Worm (Caenorhabditis elegans) whole organism, late embryonic: ENCODE measurements around the gene lec-1.

Experiments
- C38D4.7 ChIP-seq: fragments of 200-800 bp; sonication (Bioruptor generic); optimal IDR thresholded peaks from 2 replicates; lab custom pipeline; 2018; ENCODE audit warnings: mild to moderate bottlenecking, missing genetic modification characterization, moderate library complexity, missing compliant biosample characterization
- F13H6.1 ChIP-seq: sonication (generic microtip); optimal IDR thresholded peaks from 2 replicates; lab custom pipeline; 2016; ENCODE audit warnings: missing genetic modification characterization, missing compliant biosample characterization
- K02D7.2 ChIP-seq: sonication (generic microtip); optimal IDR thresholded peaks from 2 replicates; lab custom pipeline; 2017; ENCODE audit warnings: mild to moderate bottlenecking, missing genetic modification characterization, missing compliant biosample characterization
- K09A11.1 ChIP-seq: sonication (generic microtip); optimal IDR thresholded peaks from 2 replicates; lab custom pipeline; 2017; ENCODE audit warnings: antibody characterized with exemption, mild to moderate bottlenecking, missing genetic modification characterization, missing compliant biosample characterization; ENCODE audit not compliant: insufficient read depth
- T23F11.4 ChIP-seq: fragments of 200-800 bp; sonication (Bioruptor generic); optimal IDR thresholded peaks from 2 replicates; lab custom pipeline; 2018; ENCODE audit warnings: mild to moderate bottlenecking, missing genetic modification characterization, missing compliant biosample characterization
- ahr-1 ChIP-seq: sonication (generic microtip); optimal IDR thresholded peaks from 2 replicates; lab custom pipeline; 2016; ENCODE audit warnings: missing genetic modification characterization, missing compliant biosample characterization
- ama-1 ChIP-seq: fragments of 150-350 bp; optimal IDR thresholded peaks from 2 replicates; lab custom pipeline; 2014
- ceh-18 ChIP-seq: sonication (generic microtip); optimal IDR thresholded peaks from 2 replicates; lab custom pipeline; 2016; ENCODE audit warnings: missing genetic modification characterization, missing compliant biosample characterization
- ceh-19 ChIP-seq: fragments of 200-800 bp; sonication (Bioruptor generic); optimal IDR thresholded peaks from 2 replicates; lab custom pipeline; 2018; ENCODE audit warnings: mild to moderate bottlenecking, missing genetic modification characterization, missing compliant biosample characterization
- ceh-2 ChIP-seq: sonication (generic microtip); optimal IDR thresholded peaks from 2 replicates; lab custom pipeline; 2016; ENCODE audit warnings: missing genotype, missing genetic modification characterization, missing compliant biosample characterization
- ceh-22 ChIP-seq: sonication (generic microtip); optimal IDR thresholded peaks from 2 replicates; lab custom pipeline; 2017; ENCODE audit warnings: missing biosample characterization, missing genetic modification characterization
- ceh-24 ChIP-seq: sonication (generic microtip); optimal IDR thresholded peaks from 2 replicates; lab custom pipeline; 2016; ENCODE audit warnings: mild to moderate bottlenecking, missing genetic modification characterization, missing compliant biosample characterization
- ceh-30 ChIP-seq: fragments of 150-350 bp; optimal IDR thresholded peaks from 2 replicates; lab custom pipeline; 2014; ENCODE audit warnings: missing biosample characterization, missing genetic modification characterization
- ceh-31 ChIP-seq: sonication (generic microtip); optimal IDR thresholded peaks from 2 replicates; lab custom pipeline; 2016; ENCODE audit warnings: missing genetic modification characterization, missing compliant biosample characterization
- ceh-34 ChIP-seq: sonication (generic microtip); optimal IDR thresholded peaks from 2 replicates; lab custom pipeline; 2016; ENCODE audit warnings: mild to moderate bottlenecking, missing genetic modification characterization, missing compliant biosample characterization
- ceh-48 ChIP-seq: sonication (generic microtip); optimal IDR thresholded peaks from 2 replicates; lab custom pipeline; 2016; ENCODE audit warnings: missing genetic modification characterization, inconsistent platforms, missing compliant biosample characterization
- ceh-6 ChIP-seq: fragments of 200-800 bp; sonication (Bioruptor generic); optimal IDR thresholded peaks from 2 replicates; lab custom pipeline; 2018; ENCODE audit warnings: mild to moderate bottlenecking, missing genetic modification characterization, missing compliant biosample characterization
- ceh-9 ChIP-seq: sonication (generic microtip); optimal IDR thresholded peaks from 2 replicates; lab custom pipeline; 2016; ENCODE audit warnings: mild to moderate bottlenecking, missing genetic modification characterization, inconsistent platforms, missing compliant biosample characterization
- dmd-4 ChIP-seq: sonication (generic microtip); optimal IDR thresholded peaks from 2 replicates; lab custom pipeline; 2016; ENCODE audit warnings: borderline replicate concordance, missing genetic modification characterization, missing compliant biosample characterization
- dve-1 ChIP-seq: sonication (generic microtip); optimal IDR thresholded peaks from 2 replicates; lab custom pipeline; 2017; ENCODE audit warnings: antibody characterized with exemption, mild to moderate bottlenecking, missing genetic modification characterization, missing compliant biosample characterization
- elt-2 ChIP-seq: sonication (generic microtip); optimal IDR thresholded peaks from 2 replicates; lab custom pipeline; 2016; ENCODE audit warnings: missing genetic modification reagents, missing genetic modification characterization, missing compliant biosample characterization
- ets-4 ChIP-seq: sonication (generic microtip); optimal IDR thresholded peaks from 2 replicates; lab custom pipeline; 2016; ENCODE audit warnings: missing genetic modification characterization, missing compliant biosample characterization
- eyg-1 ChIP-seq: sonication (generic microtip); optimal IDR thresholded peaks from 2 replicates; lab custom pipeline; 2016; ENCODE audit warnings: missing genotype, missing genetic modification characterization, missing compliant biosample characterization
- fax-1 ChIP-seq: sonication (generic microtip); optimal IDR thresholded peaks from 2 replicates; lab custom pipeline; 2016; ENCODE audit warnings: missing genotype, missing genetic modification characterization, missing compliant biosample characterization
- fkh-6 ChIP-seq: sonication (generic microtip); optimal IDR thresholded peaks from 2 replicates; lab custom pipeline; 2016; ENCODE audit warnings: missing genetic modification characterization, missing compliant biosample characterization
- gmeb-2 ChIP-seq: sonication (generic microtip); optimal IDR thresholded peaks from 2 replicates; lab custom pipeline; 2016; ENCODE audit warnings: missing genetic modification characterization, inconsistent platforms, missing compliant biosample characterization
- hlh-15 ChIP-seq: sonication (generic microtip); optimal IDR thresholded peaks from 2 replicates; lab custom pipeline; 2016; ENCODE audit warnings: missing genetic modification characterization, missing compliant biosample characterization
- hlh-30 ChIP-seq: sonication (generic microtip); optimal IDR thresholded peaks from 2 replicates; lab custom pipeline; 2017; ENCODE audit warnings: antibody characterized with exemption, missing genetic modification characterization, missing compliant biosample characterization; ENCODE audit not compliant: insufficient read depth
- hlh-6 ChIP-seq: sonication (generic microtip); optimal IDR thresholded peaks from 2 replicates; lab custom pipeline; 2016; ENCODE audit warnings: missing genotype, missing genetic modification characterization, missing compliant biosample characterization
- hlh-8 ChIP-seq: sonication (generic microtip); optimal IDR thresholded peaks from 2 replicates; lab custom pipeline; 2016; ENCODE audit warnings: missing genotype, missing genetic modification characterization, missing compliant biosample characterization
- madf-2 ChIP-seq: sonication (generic microtip); optimal IDR thresholded peaks from 2 replicates; lab custom pipeline; 2017; ENCODE audit warnings: missing genetic modification characterization, missing compliant biosample characterization
- mec-3 ChIP-seq: sonication (generic microtip); optimal IDR thresholded peaks from 2 replicates; lab custom pipeline; 2016; ENCODE audit warnings: borderline replicate concordance, missing genetic modification characterization, missing compliant biosample characterization
- nhr-11 ChIP-seq: fragments of 150-350 bp; optimal IDR thresholded peaks from 2 replicates; lab custom pipeline; 2014; ENCODE audit warnings: missing biosample characterization, missing genetic modification characterization
- nhr-232 ChIP-seq: sonication (generic microtip); optimal IDR thresholded peaks from 2 replicates; lab custom pipeline; 2016; ENCODE audit warnings: missing genetic modification characterization, missing compliant biosample characterization
- npax-4 ChIP-seq: sonication (generic microtip); optimal IDR thresholded peaks from 2 replicates; lab custom pipeline; 2016; ENCODE audit warnings: missing genetic modification characterization, missing compliant biosample characterization
- odd-2 ChIP-seq: sonication (generic microtip); optimal IDR thresholded peaks from 2 replicates; lab custom pipeline; 2017; ENCODE audit warnings: antibody characterized with exemption, mild to moderate bottlenecking, missing genetic modification characterization, missing compliant biosample characterization
- pag-3 ChIP-seq: sonication (generic microtip); optimal IDR thresholded peaks from 2 replicates; lab custom pipeline; 2016; ENCODE audit warnings: missing compliant biosample characterization, missing genetic modification characterization, borderline replicate concordance
- pax-1 ChIP-seq: fragments of 150-350 bp; optimal IDR thresholded peaks from 2 replicates; lab custom pipeline; 2014; ENCODE audit warnings: missing biosample characterization, missing genetic modification characterization
- pha-2 ChIP-seq: sonication (generic microtip); optimal IDR thresholded peaks from 2 replicates; lab custom pipeline; 2017; ENCODE audit warnings: mild to moderate bottlenecking, missing genetic modification characterization, missing compliant biosample characterization
- pqm-1 ChIP-seq: sonication (generic microtip); optimal IDR thresholded peaks from 2 replicates; lab custom pipeline; 2016; ENCODE audit warnings: missing genetic modification characterization, missing compliant biosample characterization
- ref-2 ChIP-seq: sonication (generic microtip); optimal IDR thresholded peaks from 2 replicates; lab custom pipeline; 2016; ENCODE audit warnings: missing genetic modification characterization, missing compliant biosample characterization
- rnt-1 ChIP-seq: sonication (generic microtip); optimal IDR thresholded peaks from 2 replicates; lab custom pipeline; 2016; ENCODE audit warnings: missing genetic modification characterization, missing compliant biosample characterization
- sdc-2 ChIP-seq: sonication (generic microtip); optimal IDR thresholded peaks from 2 replicates; lab custom pipeline; 2016; ENCODE audit warnings: missing genotype, missing genetic modification characterization, missing compliant biosample characterization
- sox-2 ChIP-seq: fragments of 200-800 bp; sonication (Bioruptor generic); IDR thresholded peaks from 2 replicates; pipeline ENCODE4 v1.3.6; 2022; ENCODE audit warnings: missing genetic modification reagents, missing genetic modification characterization, missing compliant biosample characterization
- sox-4 ChIP-seq: sonication (generic microtip); optimal IDR thresholded peaks from 2 replicates; lab custom pipeline; 2017; ENCODE audit warnings: mild to moderate bottlenecking, missing genetic modification characterization, inconsistent platforms, missing compliant biosample characterization
- tbx-2 ChIP-seq: sonication (generic microtip); optimal IDR thresholded peaks from 2 replicates; lab custom pipeline; 2016; ENCODE audit warnings: missing genetic modification characterization, missing compliant biosample characterization
- tbx-7 ChIP-seq: sonication (generic microtip); optimal IDR thresholded peaks from 2 replicates; lab custom pipeline; 2016; ENCODE audit warnings: missing genotype, missing genetic modification characterization, missing compliant biosample characterization
- ttx-3 ChIP-seq: sonication (generic microtip); optimal IDR thresholded peaks from 2 replicates; lab custom pipeline; 2016; ENCODE audit warnings: missing genetic modification reagents, missing genetic modification characterization, missing compliant biosample characterization
- unc-3 ChIP-seq, 2 experiments: fragments of 200-800 bp in 1 of 2; sonication (Bioruptor generic) in 1 of 2; sonication (generic microtip) in 1 of 2; conservative IDR thresholded peaks in 1 of 2; optimal IDR thresholded peaks in 1 of 2; 2 replicates each; pipeline versions ENCODE4 v1.3.6 to Lab custom; 2016 to 2022; ENCODE audit warnings: missing compliant biosample characterization in 2 of 2, missing genetic modification characterization in 2 of 2, missing genetic modification reagents in 1 of 2
- unc-42 ChIP-seq: sonication (generic microtip); optimal IDR thresholded peaks from 2 replicates; lab custom pipeline; 2016; ENCODE audit warnings: missing genotype, missing genetic modification characterization, missing compliant biosample characterization
- unc-55 ChIP-seq: sonication (generic microtip); optimal IDR thresholded peaks from 2 replicates; lab custom pipeline; 2017; ENCODE audit warnings: missing biosample characterization, missing genetic modification reagents, missing genetic modification characterization
- zip-5 ChIP-seq: sonication (generic microtip); optimal IDR thresholded peaks from 2 replicates; lab custom pipeline; 2016; ENCODE audit warnings: missing genetic modification characterization, missing compliant biosample characterization
- ztf-16 ChIP-seq: sonication (generic microtip); optimal IDR thresholded peaks from 2 replicates; lab custom pipeline; 2017; ENCODE audit warnings: missing genetic modification characterization, missing compliant biosample characterization

lec-1 gene

DNA sequence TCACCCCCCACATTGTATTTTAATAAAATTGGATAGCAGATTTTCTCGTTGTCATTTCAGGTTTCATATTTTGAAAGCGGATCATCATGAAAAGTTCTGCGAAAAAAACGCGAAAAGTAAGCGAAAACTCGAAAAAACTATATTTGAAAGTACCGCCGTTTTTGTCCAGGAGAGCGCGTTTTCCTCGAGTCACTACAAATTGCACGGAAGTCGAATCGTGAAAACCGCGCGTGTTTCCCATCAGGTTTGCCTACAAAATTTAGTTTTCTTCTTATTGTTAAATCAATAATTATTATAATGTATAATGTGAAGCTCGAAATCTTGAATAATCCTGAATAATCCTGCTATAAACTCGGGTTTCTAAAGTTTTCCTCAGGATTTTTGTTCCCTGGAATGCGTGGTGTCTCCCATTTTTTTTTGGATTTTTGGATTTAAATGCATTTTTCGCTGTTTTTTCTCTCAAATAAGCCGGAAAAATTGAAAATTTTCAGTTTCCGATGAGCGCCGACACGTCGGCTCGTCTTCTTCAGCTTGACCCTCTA is 4.4 kb downstream of the lec-1 start, which contains the start of gene btf-1:
btf-1 (plus strand) TSS at position 492 of the 542 bp plus-strand sequence.
- peak; percentile 23 for TF ChIP-seq ceh-19 (GFP tag; lab: Kevin White, UChicago)
- TF ChIP-seq ttx-3 (tag; lab: Kevin White, UChicago), result peak; percentile 34
- no peak for TF ChIP-seq ceh-30
- TF ChIP-seq K02D7.2 (tag; lab: Kevin White, UChicago), result no peak
- TF ChIP-seq eyg-1 (tag; lab: Kevin White, UChicago), result peak; percentile 16
- peak; percentile 85 for TF ChIP-seq tbx-2
- TF ChIP-seq pqm-1, result peak; percentile 78
- TF ChIP-seq rnt-1 (tag; lab: Kevin White, UChicago), result peak; percentile 34
- TF ChIP-seq ahr-1 (tag; lab: Kevin White, UChicago), result peak; percentile 80
- TF ChIP-seq madf-2 (tag; lab: Kevin White, UChicago), result peak; percentile 35
- TF ChIP-seq ceh-34 (tag; lab: Kevin White, UChicago), result peak; percentile 42
- TF ChIP-seq dmd-4 (tag; lab: Kevin White, UChicago), result no peak
- peak; percentile 35 for TF ChIP-seq ceh-18
- TF ChIP-seq ref-2 (tag; lab: Kevin White, UChicago), result peak; percentile 82
- peak; percentile 68 for TF ChIP-seq ets-4 (tag; lab: Kevin White, UChicago)
- peak; percentile 10 for TF ChIP-seq fkh-6
- no peak for TF ChIP-seq pax-1
- no peak for TF ChIP-seq unc-3 (GFP tag; conservative IDR thresholded peaks at IDR 0.05; lab: Robert Waterston, UW)
- peak; percentile 73 for TF ChIP-seq unc-3 (tag; optimal IDR thresholded peaks at IDR 0.05; lab: Kevin White, UChicago)
- no peak for TF ChIP-seq ceh-24 (tag; lab: Kevin White, UChicago)
- TF ChIP-seq odd-2 (tag; lab: Kevin White, UChicago), result no peak
- no peak for TF ChIP-seq gmeb-2 (tag; lab: Kevin White, UChicago)
- TF ChIP-seq fax-1 (tag; lab: Kevin White, UChicago), result peak; percentile 86
- TF ChIP-seq K09A11.1 (tag; lab: Kevin White, UChicago), result no peak
- TF ChIP-seq sox-4 (tag; lab: Kevin White, UChicago), result no peak
- no peak for TF ChIP-seq ceh-48 (tag; lab: Kevin White, UChicago)
- TF ChIP-seq ceh-22 (tag; lab: Kevin White, UChicago), result no peak
- TF ChIP-seq pha-2 (tag; lab: Kevin White, UChicago), result peak; percentile 25
- TF ChIP-seq sox-2 (GFP tag; lab: Robert Waterston, UW), result no peak
- peak; percentile 71 for TF ChIP-seq F13H6.1 (tag; lab: Kevin White, UChicago)
- TF ChIP-seq sdc-2 (tag; lab: Kevin White, UChicago), result no peak
- no peak for TF ChIP-seq unc-55 (GFP tag; lab: Kevin White, UChicago)
- no peak for TF ChIP-seq C38D4.7
- TF ChIP-seq ama-1, result peak; percentile 81
- TF ChIP-seq hlh-8 (tag; lab: Kevin White, UChicago), result peak; percentile 91
- TF ChIP-seq nhr-232 (tag; lab: Kevin White, UChicago), result no peak
- TF ChIP-seq hlh-30 (tag; lab: Kevin White, UChicago), result no peak
- no peak for TF ChIP-seq nhr-11 (tag; lab: Kevin White, UChicago)
- peak; percentile 71 for TF ChIP-seq ztf-16
- peak; percentile 73 for TF ChIP-seq ceh-2
- TF ChIP-seq elt-2 (tag; lab: Kevin White, UChicago), result peak; percentile 81
- TF ChIP-seq zip-5 (tag; lab: Kevin White, UChicago), result peak; percentile 93
- no peak for TF ChIP-seq pag-3
- peak; percentile 38 for TF ChIP-seq npax-4 (tag; lab: Kevin White, UChicago)
- no peak for TF ChIP-seq ceh-9 (tag; lab: Kevin White, UChicago)
- TF ChIP-seq ceh-6 (GFP tag; lab: Kevin White, UChicago), result no peak
- no peak for TF ChIP-seq dve-1 (tag; lab: Kevin White, UChicago)
- TF ChIP-seq unc-42 (tag; lab: Kevin White, UChicago), result peak; percentile 19
- no peak for TF ChIP-seq hlh-6 (tag; lab: Kevin White, UChicago)
- TF ChIP-seq ceh-31 (tag; lab: Kevin White, UChicago), result peak; percentile 93
- peak; percentile 42 for TF ChIP-seq hlh-15
- no peak for TF ChIP-seq mec-3 (tag; lab: Kevin White, UChicago)
- TF ChIP-seq T23F11.4 (GFP tag; lab: Kevin White, UChicago), result peak; percentile 3
- TF ChIP-seq tbx-7 (tag; lab: Kevin White, UChicago), result peak; percentile 78
